Worm (Caenorhabditis elegans) whole organism, mixed stage, embryonic: ENCODE measurements around the gene tatn-1.

Source experiments
- ceh-43 ChIP-seq: fragments of 200-800 bp; sonication (Bioruptor generic); optimal IDR thresholded peaks from 2 replicates; lab custom pipeline; 2018; ENCODE audit warnings: mild to moderate bottlenecking, missing genetic modification characterization, moderate library complexity, missing compliant biosample characterization
- lsy-2 ChIP-seq: fragments of 150-350 bp; optimal IDR thresholded peaks from 2 replicates; lab custom pipeline; 2014; ENCODE audit warnings: missing biosample characterization, missing genetic modification characterization
- mab-5 ChIP-seq: fragments of 150-350 bp; optimal IDR thresholded peaks from 2 replicates; lab custom pipeline; 2014; ENCODE audit warnings: missing biosample characterization, missing genetic modification characterization
- mls-2 ChIP-seq: sonication (generic microtip); optimal IDR thresholded peaks from 2 replicates; lab custom pipeline; 2016; ENCODE audit warnings: mild to moderate bottlenecking, missing genetic modification characterization, moderate library complexity, missing compliant biosample characterization

DNA sequence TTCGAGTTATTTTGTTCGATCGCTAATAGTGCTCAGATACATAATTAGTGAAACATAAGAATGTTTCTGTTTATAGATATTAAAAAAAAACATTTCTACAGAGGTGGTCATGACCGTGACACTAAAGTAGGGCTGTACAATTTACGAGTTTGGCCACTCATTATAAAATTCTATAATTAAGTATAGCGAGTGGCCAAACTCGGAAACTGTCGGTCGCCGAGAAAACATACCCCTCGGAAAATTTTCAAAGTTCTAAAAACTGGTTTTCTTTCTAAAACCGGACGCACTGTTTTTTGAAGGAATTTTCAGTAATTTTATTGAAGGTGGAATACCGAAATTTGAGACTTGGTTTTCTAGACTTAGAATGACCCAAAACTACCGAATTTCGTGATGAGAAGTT, 14.9 kb downstream of the tatn-1 start:
- TF ChIP-seq lsy-2 (tag; lab: Kevin White, UChicago) = no peak
- no peak for TF ChIP-seq mab-5
- no peak for TF ChIP-seq ceh-43
- TF ChIP-seq mls-2 = no peak
